Worm (Caenorhabditis elegans) whole organism, L2 larva: ENCODE data around the gene C15H7.4.
"Not testable (repeated sequence)": the region's sequence is repeated elsewhere in the genome, so short reads cannot be mapped to it uniquely, and the experiment has no call there.

Source experiments
- C34F6.9 ChIP-seq: fragments of 150-350 bp; optimal IDR thresholded peaks from 2 replicates; lab custom pipeline; 2014; ENCODE audit warnings: missing biosample characterization, missing genetic modification characterization
- F13H6.1 ChIP-seq: sonication (generic microtip); optimal IDR thresholded peaks from 2 replicates; lab custom pipeline; 2016; ENCODE audit warnings: missing genetic modification characterization, missing compliant biosample characterization
- R02D3.7 ChIP-seq: fragments of 150-350 bp; optimal IDR thresholded peaks from 2 replicates; lab custom pipeline; 2014; ENCODE audit warnings: missing biosample characterization, missing genetic modification characterization
- Y55F3AM.14 ChIP-seq: fragments of 200-800 bp; sonication (Bioruptor generic); optimal IDR thresholded peaks from 2 replicates; lab custom pipeline; 2018; ENCODE audit warnings: mild to moderate bottlenecking, missing genetic modification characterization, missing compliant biosample characterization
- ZK546.5 ChIP-seq: sonication (generic microtip); optimal IDR thresholded peaks from 2 replicates; lab custom pipeline; 2017; ENCODE audit warnings: missing biosample characterization, missing genetic modification characterization
- aly-2 ChIP-seq: fragments of 150-350 bp; optimal IDR thresholded peaks from 2 replicates; lab custom pipeline; 2014; ENCODE audit warnings: missing biosample characterization, missing genetic modification characterization
- ama-1 ChIP-seq: fragments of 150-350 bp; optimal IDR thresholded peaks from 2 replicates; lab custom pipeline; 2018; ENCODE audit warnings: inconsistent platforms
- blmp-1 ChIP-seq: sonication (generic microtip); optimal IDR thresholded peaks from 2 replicates; lab custom pipeline; 2017; ENCODE audit warnings: missing genetic modification characterization, mild to moderate bottlenecking, missing compliant biosample characterization, antibody characterized with exemption, moderate library complexity; ENCODE audit not compliant: insufficient read depth
- ceh-16 ChIP-seq: fragments of 150-350 bp; optimal IDR thresholded peaks from 2 replicates; lab custom pipeline; 2014; ENCODE audit warnings: missing biosample characterization, missing genetic modification characterization
- ceh-82 ChIP-seq: fragments of 150-350 bp; optimal IDR thresholded peaks from 2 replicates; lab custom pipeline; 2014; ENCODE audit warnings: missing biosample characterization, missing genetic modification characterization
- egl-27 ChIP-seq: sonication (generic microtip); optimal IDR thresholded peaks from 3 replicates; lab custom pipeline; 2017; ENCODE audit warnings: missing biosample characterization, missing genetic modification reagents, missing genetic modification characterization
- elt-1 ChIP-seq: fragments of 150-350 bp; optimal IDR thresholded peaks from 2 replicates; lab custom pipeline; 2014; ENCODE audit warnings: missing biosample characterization, missing genetic modification characterization
- elt-3 ChIP-seq: sonication (generic microtip); optimal IDR thresholded peaks from 2 replicates; lab custom pipeline; 2017; ENCODE audit warnings: missing biosample characterization, missing genetic modification characterization
- fos-1 ChIP-seq: fragments of 150-350 bp; optimal IDR thresholded peaks from 2 replicates; lab custom pipeline; 2014; ENCODE audit warnings: missing biosample characterization, missing genetic modification characterization
- gmeb-1 ChIP-seq: fragments of 150-350 bp; optimal IDR thresholded peaks from 2 replicates; lab custom pipeline; 2014; ENCODE audit warnings: missing biosample characterization, missing genetic modification characterization
- lin-11 ChIP-seq: fragments of 150-350 bp; sonication (generic microtip); optimal IDR thresholded peaks from 2 replicates; lab custom pipeline; 2014; ENCODE audit warnings: missing biosample characterization, missing genetic modification characterization, inconsistent platforms, mixed read lengths
- lin-13 ChIP-seq: fragments of 150-350 bp; optimal IDR thresholded peaks from 2 replicates; lab custom pipeline; 2014; ENCODE audit warnings: missing biosample characterization, missing genetic modification reagents, missing genetic modification characterization
- lin-39 ChIP-seq: fragments of 150-350 bp; optimal IDR thresholded peaks from 2 replicates; lab custom pipeline; 2014; ENCODE audit warnings: missing biosample characterization, missing genetic modification reagents, missing genetic modification characterization
- lsy-2 ChIP-seq, 2 experiments: fragments of 150-350 bp in 1 of 2; sonication (generic microtip) in 1 of 2; optimal IDR thresholded peaks; 2 replicates each; lab custom pipeline; 2014 to 2017; ENCODE audit warnings: missing biosample characterization in 2 of 2, missing genetic modification characterization in 2 of 2
- mab-5 ChIP-seq: fragments of 150-350 bp; optimal IDR thresholded peaks from 2 replicates; lab custom pipeline; 2014; ENCODE audit warnings: missing biosample characterization, missing genetic modification characterization
- mbf-1 ChIP-seq: sonication (generic microtip); optimal IDR thresholded peaks from 2 replicates; lab custom pipeline; 2017; ENCODE audit warnings: missing biosample characterization, missing genetic modification characterization
- mdl-1 ChIP-seq, 2 experiments: fragments of 150-350 bp in 1 of 2; sonication (generic microtip) in 1 of 2; optimal IDR thresholded peaks; 2 replicates each; lab custom pipeline; 2017; ENCODE audit warnings: missing biosample characterization in 2 of 2, missing genetic modification characterization in 2 of 2
- nhr-10 ChIP-seq: sonication (generic microtip); optimal IDR thresholded peaks from 2 replicates; lab custom pipeline; 2017; ENCODE audit warnings: missing biosample characterization, missing genetic modification characterization
- nhr-23 ChIP-seq: fragments of 150-350 bp; optimal IDR thresholded peaks from 2 replicates; lab custom pipeline; 2014; ENCODE audit warnings: missing biosample characterization, missing genetic modification reagents, missing genetic modification characterization
- nhr-237 ChIP-seq: fragments of 150-350 bp; optimal IDR thresholded peaks from 2 replicates; lab custom pipeline; 2014; ENCODE audit warnings: missing biosample characterization, missing genetic modification characterization
- nhr-25 ChIP-seq: fragments of 150-350 bp; sonication (generic microtip); optimal IDR thresholded peaks from 3 replicates; lab custom pipeline; 2014; ENCODE audit warnings: missing biosample characterization, missing genetic modification characterization
- nhr-6 ChIP-seq: fragments of 150-350 bp; optimal IDR thresholded peaks from 2 replicates; lab custom pipeline; 2014; ENCODE audit warnings: missing biosample characterization, missing genetic modification characterization
- nhr-77 ChIP-seq: fragments of 150-350 bp; optimal IDR thresholded peaks from 2 replicates; lab custom pipeline; 2014; ENCODE audit warnings: missing biosample characterization, missing genetic modification characterization
- peb-1 ChIP-seq: fragments of 150-350 bp; optimal IDR thresholded peaks from 2 replicates; lab custom pipeline; 2014; ENCODE audit warnings: missing biosample characterization, missing genetic modification characterization
- skn-1 ChIP-seq: sonication (generic microtip); optimal IDR thresholded peaks from 2 replicates; lab custom pipeline; 2017; ENCODE audit warnings: missing biosample characterization, missing genetic modification characterization
- sma-9 ChIP-seq, 2 experiments: fragments of 150-350 bp in 1 of 2; sonication (generic microtip) in 1 of 2; optimal IDR thresholded peaks; 2 replicates each; lab custom pipeline; 2014 to 2016; ENCODE audit warnings: missing genetic modification characterization in 2 of 2, mild to moderate bottlenecking in 1 of 2, missing biosample characterization in 1 of 2, missing compliant biosample characterization in 1 of 2, missing genetic modification reagents in 1 of 2, moderate library complexity in 1 of 2
- unc-39 ChIP-seq: fragments of 150-350 bp; optimal IDR thresholded peaks from 2 replicates; lab custom pipeline; 2014; ENCODE audit warnings: missing biosample characterization, missing genetic modification characterization
- unc-55 ChIP-seq: fragments of 150-350 bp; sonication (generic microtip); optimal IDR thresholded peaks from 3 replicates; lab custom pipeline; 2014; ENCODE audit warnings: missing biosample characterization, missing genetic modification reagents, missing genetic modification characterization
- unc-62 ChIP-seq: fragments of 150-350 bp; optimal IDR thresholded peaks from 2 replicates; lab custom pipeline; 2014; ENCODE audit warnings: missing biosample characterization, missing genetic modification reagents, missing genetic modification characterization
- zag-1 ChIP-seq: fragments of 150-350 bp; optimal IDR thresholded peaks from 2 replicates; lab custom pipeline; 2014; ENCODE audit warnings: missing biosample characterization, missing genetic modification characterization
- ztf-1 ChIP-seq: fragments of 200-800 bp; sonication (Bioruptor generic); conservative IDR thresholded peaks from 2 replicates; pipeline ENCODE4 v1.3.6; 2022; ENCODE audit warnings: missing genetic modification characterization, missing compliant biosample characterization
- ztf-11 ChIP-seq: sonication (generic microtip); optimal IDR thresholded peaks from 2 replicates; lab custom pipeline; 2017; ENCODE audit warnings: missing biosample characterization, missing genetic modification characterization
- ztf-4 ChIP-seq: fragments of 150-350 bp; optimal IDR thresholded peaks from 2 replicates; lab custom pipeline; 2014; ENCODE audit warnings: missing biosample characterization, missing genetic modification characterization

Gene C15H7.4

ce11 chrIII:9685959-9686358, 30.3 kb upstream of the C15H7.4 start, which contains the start of gene C07A9.10:
C07A9.10 (minus strand) TSS chrIII:9686059.
- TF ChIP-seq skn-1 = no peak
- no peak for TF ChIP-seq mab-5 (tag; lab: Kevin White, UChicago)
- no peak for TF ChIP-seq nhr-77 (tag; lab: Kevin White, UChicago)
- TF ChIP-seq lin-11 = no peak
- TF ChIP-seq sma-9 (GFP tag; optimal IDR thresholded peaks at IDR 0.05; lab: Kevin White, UChicago) = no peak
- TF ChIP-seq sma-9 (tag; optimal IDR thresholded peaks at IDR 0.05; lab: Kevin White, UChicago) = no peak
- no peak for TF ChIP-seq ztf-4 (tag; lab: Kevin White, UChicago)
- no peak for TF ChIP-seq gmeb-1
- no peak for TF ChIP-seq egl-27
- no peak for TF ChIP-seq nhr-10 (tag; lab: Kevin White, UChicago)
- no peak for TF ChIP-seq elt-3 (tag; lab: Kevin White, UChicago)
- TF ChIP-seq nhr-25 (tag; lab: Kevin White, UChicago) = no peak
- TF ChIP-seq ama-1 = no peak
- no peak for TF ChIP-seq C34F6.9 (tag; lab: Kevin White, UChicago)
- no peak for TF ChIP-seq unc-55 (GFP tag; lab: Kevin White, UChicago)
- TF ChIP-seq nhr-237 (tag; lab: Kevin White, UChicago) = no peak
- TF ChIP-seq lin-39 (tag; lab: Kevin White, UChicago) = no peak
- no peak for TF ChIP-seq ztf-1 (GFP tag; lab: Robert Waterston, UW)
- no peak for TF ChIP-seq ztf-11 (tag; lab: Kevin White, UChicago)
- TF ChIP-seq aly-2 (tag; lab: Kevin White, UChicago) = no peak

ce11 chrIII:9682729-9683128, 27.0 kb upstream of the C15H7.4 start, which contains the start of gene C07A9.5:
C07A9.5 (minus strand) TSS chrIII:9682829.
- TF ChIP-seq lin-39, ztf-4, mbf-1 (tag; lab: Kevin White, UChicago): not testable (repeated sequence)

ce11 chrIII:9681206-9681605, 25.5 kb upstream of the C15H7.4 start, which contains the start of gene C07A9.13:
C07A9.13 (minus strand) TSS chrIII:9681306.
- not testable (repeated sequence) for TF ChIP-seq peb-1; elt-1 (tag; lab: Kevin White, UChicago); Y55F3AM.14 (GFP tag; lab: Kevin White, UChicago)

- TF ChIP-seq nhr-25 (tag; lab: Kevin White, UChicago) (no peak), unc-39 (tag; lab: Kevin White, UChicago) (no peak), elt-1 (tag; lab: Kevin White, UChicago) (no peak)
These were observed 23.1 kb upstream of the C15H7.4 start, which contains the start of gene ugt-60 for ce11 chrIII:9678819-9679218. ugt-60 (minus strand) TSS chrIII:9679051.

ce11 chrIII:9669546-9669945, 13.8 kb upstream of the C15H7.4 start:
- TF ChIP-seq egl-27 = no peak
- TF ChIP-seq ztf-4 (tag; lab: Kevin White, UChicago) = no peak
- TF ChIP-seq lin-39 (tag; lab: Kevin White, UChicago) = no peak
- no peak for TF ChIP-seq nhr-77 (tag; lab: Kevin White, UChicago)
- no peak for TF ChIP-seq lin-13 (GFP tag; lab: Kevin White, UChicago)

- TF ChIP-seq Y55F3AM.14 (GFP tag; lab: Kevin White, UChicago) = peak; percentile 41
- peak; percentile 10 for TF ChIP-seq nhr-237 (tag; lab: Kevin White, UChicago)
- peak; percentile 84 for TF ChIP-seq F13H6.1 (tag; lab: Kevin White, UChicago)
- TF ChIP-seq nhr-10 (tag; lab: Kevin White, UChicago) = no peak
- no peak for TF ChIP-seq lin-39 (tag; lab: Kevin White, UChicago)
- TF ChIP-seq lin-11 = peak; percentile 43
- TF ChIP-seq ztf-4 (tag; lab: Kevin White, UChicago) = no peak
- peak; percentile 61 for TF ChIP-seq nhr-25 (tag; lab: Kevin White, UChicago)
- TF ChIP-seq zag-1 (tag; lab: Kevin White, UChicago) = peak; percentile 88
- no peak for TF ChIP-seq R02D3.7
- no peak for TF ChIP-seq unc-62
- no peak for TF ChIP-seq nhr-23 (tag; lab: Kevin White, UChicago)
- peak; percentile 54 for TF ChIP-seq ceh-16
- TF ChIP-seq nhr-6 (tag; lab: Kevin White, UChicago) = no peak
- TF ChIP-seq fos-1 = peak; percentile 60
- peak; percentile 18 for TF ChIP-seq skn-1
- TF ChIP-seq ama-1 = no peak
- TF ChIP-seq ZK546.5 (tag; lab: Kevin White, UChicago) = peak; percentile 9
- TF ChIP-seq ceh-82 (tag; lab: Kevin White, UChicago) = no peak
- peak; percentile 33 to 55 for TF ChIP-seq mdl-1 (tag; optimal IDR thresholded peaks at IDR 0.05; lab: Kevin White, UChicago)
- no peak for TF ChIP-seq aly-2 (tag; lab: Kevin White, UChicago)
- TF ChIP-seq unc-39 (tag; lab: Kevin White, UChicago) = no peak
- TF ChIP-seq egl-27 = peak; percentile 79
- peak; percentile 26 to 54 for TF ChIP-seq lsy-2 (tag; optimal IDR thresholded peaks at IDR 0.05; lab: Kevin White, UChicago)
- TF ChIP-seq elt-1 (tag; lab: Kevin White, UChicago) = no peak
- peak; percentile 36 for TF ChIP-seq mab-5 (tag; lab: Kevin White, UChicago)
- TF ChIP-seq lin-13 (GFP tag; lab: Kevin White, UChicago) = peak; percentile 29
- peak; percentile 68 for TF ChIP-seq blmp-1 (tag; lab: Kevin White, UChicago)
- no peak for TF ChIP-seq peb-1
These were observed 12.0 kb upstream of the C15H7.4 start, which contains the start of gene C07A9.9 for ce11 chrIII:9667591-9668265. C07A9.9 (minus strand) TSS chrIII:9667641.
